Fruit fly (Drosophila melanogaster) whole organism, prepupa: Measurements from ENCODE around the gene cas.

Experiments
- Blimp-1 ChIP-seq: fragments of 200-800 bp; sonication (Bioruptor generic); optimal IDR thresholded peaks from 3 replicates; lab custom pipeline; 2017; ENCODE audit warnings: missing biosample characterization, missing genetic modification characterization, mild to moderate bottlenecking, moderate library complexity, missing genetic modification reagents
- CG10631 ChIP-seq: fragments of 200-800 bp; sonication (Bioruptor generic); optimal IDR thresholded peaks from 2 replicates; lab custom pipeline; 2016; ENCODE audit warnings: missing biosample characterization, missing genetic modification characterization
- CG11902 ChIP-seq: fragments of 200-800 bp; sonication (Bioruptor generic); optimal IDR thresholded peaks from 3 replicates; lab custom pipeline; 2016; ENCODE audit warnings: missing biosample characterization, missing genetic modification characterization
- CG15336 ChIP-seq: fragments of 200-800 bp; sonication (Bioruptor generic); IDR thresholded peaks from 2 replicates; pipeline ENCODE4 v1.3.6; 2022; ENCODE audit warnings: missing biosample characterization, missing genetic modification characterization
- CG1621 ChIP-seq: fragments of 200-800 bp; sonication (Bioruptor generic); optimal IDR thresholded peaks from 3 replicates; lab custom pipeline; 2018; ENCODE audit warnings: missing biosample characterization, mild to moderate bottlenecking, missing genetic modification characterization
- CG16779 ChIP-seq: fragments of 200-800 bp; sonication (Bioruptor generic); optimal IDR thresholded peaks from 3 replicates; lab custom pipeline; 2017; ENCODE audit warnings: missing biosample characterization, mild to moderate bottlenecking, missing genetic modification characterization
- CG3032 ChIP-seq: fragments of 200-800 bp; optimal IDR thresholded peaks from 2 replicates; lab custom pipeline; 2019; ENCODE audit warnings: missing biosample characterization, mild to moderate bottlenecking, missing genetic modification characterization, moderate library complexity
- CG31627 ChIP-seq: fragments of 200-800 bp; sonication (Bioruptor generic); optimal IDR thresholded peaks from 3 replicates; lab custom pipeline; 2016; ENCODE audit warnings: missing biosample characterization, missing genetic modification characterization
- CG6163 ChIP-seq: fragments of 200-800 bp; sonication (Bioruptor generic); IDR thresholded peaks from 3 replicates; pipeline ENCODE4 v1.3.6; 2022; ENCODE audit warnings: missing biosample characterization, missing genetic modification characterization
- CG8119 ChIP-seq: fragments of 200-800 bp; sonication (Bioruptor generic); IDR thresholded peaks from 3 replicates; pipeline ENCODE4 v1.3.6; 2022; ENCODE audit warnings: missing biosample characterization, missing genetic modification characterization
- CG8319 ChIP-seq: fragments of 200-800 bp; sonication (Bioruptor generic); optimal IDR thresholded peaks from 3 replicates; lab custom pipeline; 2016; ENCODE audit warnings: missing biosample characterization, missing genetic modification characterization
- CG8632 ChIP-seq: fragments of 200-800 bp; sonication (Bioruptor generic); optimal IDR thresholded peaks from 3 replicates; lab custom pipeline; 2016; ENCODE audit warnings: missing biosample characterization, missing genetic modification characterization
- CG9139 ChIP-seq: fragments of 200-800 bp; sonication (Bioruptor generic); optimal IDR thresholded peaks from 3 replicates; lab custom pipeline; 2017; ENCODE audit warnings: missing biosample characterization, mild to moderate bottlenecking, missing genetic modification characterization
- Eip75B ChIP-seq: fragments of 200-800 bp; sonication (Bioruptor generic); optimal IDR thresholded peaks from 3 replicates; lab custom pipeline; 2016; ENCODE audit warnings: missing biosample characterization, missing genetic modification characterization
- Eip78C ChIP-seq: fragments of 200-800 bp; sonication (Bioruptor generic); peaks from one replicate; lab custom pipeline; 2016; ENCODE audit warnings: missing biosample characterization, missing genetic modification characterization
- Eip93F ChIP-seq: fragments of 200-800 bp; sonication (Bioruptor generic); optimal IDR thresholded peaks from 2 replicates; lab custom pipeline; 2016; ENCODE audit warnings: missing biosample characterization, mild to moderate bottlenecking, missing genetic modification characterization
- Ets96B ChIP-seq: fragments of 200-800 bp; optimal IDR thresholded peaks from 2 replicates; lab custom pipeline; 2019; ENCODE audit warnings: missing biosample characterization, mild to moderate bottlenecking, missing genetic modification characterization, moderate library complexity
- Hr38 ChIP-seq: sonication (Bioruptor generic); optimal IDR thresholded peaks from 2 replicates; lab custom pipeline; 2016; ENCODE audit warnings: missing biosample characterization, missing genetic modification characterization
- Hr4 ChIP-seq: fragments of 200-800 bp; sonication (Bioruptor generic); optimal IDR thresholded peaks from 3 replicates; lab custom pipeline; 2016; ENCODE audit warnings: missing biosample characterization, missing genetic modification characterization
- Smox ChIP-seq: fragments of 200-800 bp; sonication (Bioruptor generic); optimal IDR thresholded peaks from 3 replicates; lab custom pipeline; 2016; ENCODE audit warnings: missing biosample characterization, missing genetic modification characterization
- Sox14 ChIP-seq: fragments of 200-800 bp; sonication (Bioruptor generic); optimal IDR thresholded peaks from 3 replicates; lab custom pipeline; 2016; ENCODE audit warnings: missing biosample characterization, missing genetic modification characterization
- Sox15 ChIP-seq: fragments of 200-800 bp; sonication (Bioruptor generic); optimal IDR thresholded peaks from 3 replicates; lab custom pipeline; 2016; ENCODE audit warnings: missing biosample characterization, missing genetic modification characterization
- cyc ChIP-seq: fragments of 200-800 bp; sonication (Bioruptor generic); optimal IDR thresholded peaks from 3 replicates; lab custom pipeline; 2016; ENCODE audit warnings: missing biosample characterization, missing genetic modification characterization
- esn ChIP-seq: fragments of 200-800 bp; sonication (Bioruptor generic); optimal IDR thresholded peaks from 2 replicates; lab custom pipeline; 2016; ENCODE audit warnings: missing biosample characterization, mild to moderate bottlenecking, missing genetic modification characterization, moderate library complexity
- fd85E ChIP-seq: fragments of 200-800 bp; sonication (Bioruptor generic); optimal IDR thresholded peaks from 3 replicates; lab custom pipeline; 2016; ENCODE audit warnings: missing biosample characterization, missing genetic modification characterization
- fkh ChIP-seq: fragments of 200-800 bp; sonication (Bioruptor generic); optimal IDR thresholded peaks from 3 replicates; lab custom pipeline; 2017; ENCODE audit warnings: missing biosample characterization, mild to moderate bottlenecking, missing genetic modification characterization, moderate library complexity
- lz ChIP-seq: fragments of 200-800 bp; sonication (Bioruptor generic); optimal IDR thresholded peaks from 3 replicates; lab custom pipeline; 2016; ENCODE audit warnings: missing biosample characterization, missing genetic modification characterization
- pdm3 ChIP-seq: fragments of 200-800 bp; sonication (Bioruptor generic); optimal IDR thresholded peaks from 3 replicates; lab custom pipeline; 2016; ENCODE audit warnings: missing biosample characterization, missing genetic modification characterization
- svp ChIP-seq: fragments of 200-800 bp; sonication (Bioruptor generic); peaks from one replicate; lab custom pipeline; 2016; ENCODE audit warnings: missing biosample characterization, missing genetic modification characterization
- topi ChIP-seq: fragments of 200-800 bp; sonication (Bioruptor generic); optimal IDR thresholded peaks from 3 replicates; lab custom pipeline; 2016; ENCODE audit warnings: missing biosample characterization, missing genetic modification characterization
- vri ChIP-seq: fragments of 200-800 bp; sonication (Bioruptor generic); optimal IDR thresholded peaks from 3 replicates; lab custom pipeline; 2016; ENCODE audit warnings: missing biosample characterization, mild to moderate bottlenecking, missing genetic modification characterization

Gene cas

dm6 chr3R:5716755-5717309 is at the start of gene cas:
Gene cas, minus strand, starts transcription at chr3R:5716805.
- TF ChIP-seq CG8319 (no peak), CG15336 (GFP tag; lab: Robert Waterston, UW) (no peak)

dm6 chr3R:5760980-5761379 is 44.4 kb upstream of the cas start:
- TF ChIP-seq fd85E (GFP tag; lab: Kevin White, UChicago) (no peak), vri (GFP tag; lab: Kevin White, UChicago) (no peak), fkh (GFP tag; lab: Kevin White, UChicago) (peak; percentile 55), pdm3 (GFP tag; lab: Kevin White, UChicago) (no peak), CG8319 (no peak)

dm6 chr3R:5758624-5759209 is 42.1 kb upstream of the cas start, which contains the start of gene Sec8:
Gene Sec8, minus strand, starts transcription at chr3R:5758997.
- TF ChIP-seq svp (GFP tag; lab: Kevin White, UChicago) (no peak), lz (GFP tag; lab: Kevin White, UChicago) (peak; percentile 34), Sox14 (GFP tag; lab: Kevin White, UChicago) (peak; percentile 45), Eip93F (GFP tag; lab: Kevin White, UChicago) (no peak), esn (GFP tag; lab: Kevin White, UChicago) (peak; percentile 56), CG31627 (GFP tag; lab: Kevin White, UChicago) (peak; percentile 32), cyc (GFP tag; lab: Kevin White, UChicago) (peak; percentile 23)

- no peak for TF ChIP-seq CG3032 (tag; lab: Kevin White, UChicago)
- TF ChIP-seq Eip93F (GFP tag; lab: Kevin White, UChicago) = no peak
- TF ChIP-seq CG8632 (GFP tag; lab: Kevin White, UChicago) = no peak
- no peak for TF ChIP-seq Smox
- no peak for TF ChIP-seq Hr4 (GFP tag; lab: Kevin White, UChicago)
- no peak for TF ChIP-seq topi (GFP tag; lab: Kevin White, UChicago)
- no peak for TF ChIP-seq CG8119 (GFP tag; lab: Robert Waterston, UW)
- no peak for TF ChIP-seq CG6163 (GFP tag; lab: Robert Waterston, UW)
These were observed 38.0 kb upstream of the cas start, which contains the start of gene Dcps for dm6 chr3R:5754594-5754993. Gene Dcps, minus strand, starts transcription at chr3R:5754774.

dm6 chr3R:5746646-5747045 is 30.0 kb upstream of the cas start:
- TF ChIP-seq Eip75B (GFP tag; lab: Kevin White, UChicago) (no peak), Sox15 (no peak), fkh (GFP tag; lab: Kevin White, UChicago) (peak; percentile 64)

- TF ChIP-seq CG11902 (GFP tag; lab: Kevin White, UChicago) = no peak
- no peak for TF ChIP-seq Hr38
- no peak for TF ChIP-seq CG16779
- peak; percentile 39 for TF ChIP-seq topi (GFP tag; lab: Kevin White, UChicago)
- TF ChIP-seq CG15336 (GFP tag; lab: Robert Waterston, UW) = no peak
- TF ChIP-seq Ets96B = peak; percentile 10
- TF ChIP-seq CG8119 (GFP tag; lab: Robert Waterston, UW) = 0 out of 3 replicates have a peak, but pooled peaks have one; percentile 22
- TF ChIP-seq Sox14 (GFP tag; lab: Kevin White, UChicago) = peak; percentile 41
- peak; percentile 41 for TF ChIP-seq cyc (GFP tag; lab: Kevin White, UChicago)
- TF ChIP-seq CG31627 (GFP tag; lab: Kevin White, UChicago) = peak; percentile 55
- peak; percentile 20 for TF ChIP-seq fkh (GFP tag; lab: Kevin White, UChicago)
- TF ChIP-seq esn (GFP tag; lab: Kevin White, UChicago) = peak; percentile 49
- peak; percentile 76 for TF ChIP-seq Eip78C (GFP tag; lab: Kevin White, UChicago)
- TF ChIP-seq CG3032 (tag; lab: Kevin White, UChicago) = peak; percentile 26
- peak; percentile 25 for TF ChIP-seq lz (GFP tag; lab: Kevin White, UChicago)
- TF ChIP-seq CG10631 (GFP tag; lab: Kevin White, UChicago) = no peak
- TF ChIP-seq Blimp-1 (GFP tag; lab: Kevin White, UChicago) = no peak
- peak; percentile 42 for TF ChIP-seq CG1621
- TF ChIP-seq CG9139 = no peak
- peak; percentile 72 for TF ChIP-seq svp (GFP tag; lab: Kevin White, UChicago)
These were observed 25.9 kb upstream of the cas start, which contains the start of the genes Sym and Madm for dm6 chr3R:5742278-5743196. Gene Sym, minus strand, starts transcription at chr3R:5742476. Gene Madm, plus strand, starts transcription at chr3R:5742510.
